Fruit fly (Drosophila melanogaster): Measurements from ENCODE around the gene Nf-YA.

- TF ChIP-seq pad (GFP tag; optimal IDR thresholded peaks at IDR 0.05) (no peak), Hr96 (GFP tag; optimal IDR thresholded peaks at IDR 0.05) (no peak), Crg-1 (GFP tag; optimal IDR thresholded peaks at IDR 0.05) (no peak), CG33017 (tag; optimal IDR thresholded peaks at IDR 0.05) (no peak), CG1620 (GFP tag; optimal IDR thresholded peaks at IDR 0.05) (no peak), CG7101 (tag; optimal IDR thresholded peaks at IDR 0.05) (no peak), cic (GFP tag; optimal IDR thresholded peaks at IDR 0.05) (no peak), ovo (GFP tag; optimal IDR thresholded peaks at IDR 0.05) (no peak), CG7045 (GFP tag; optimal IDR thresholded peaks at IDR 0.05) (no peak), kay (GFP tag; ENCODE audit: borderline replicate concordance) (no peak), Clk (GFP tag; optimal IDR thresholded peaks at IDR 0.05) (no peak), CG11617 (GFP tag; optimal IDR thresholded peaks at IDR 0.05) (no peak)
These were observed 37.6 kb downstream of the Nf-YA start, which contains the start of gene Cpr67B for dm6 chr3L:9404497-9404896.
